Fruit fly (Drosophila melanogaster) whole organism, adult: ENCODE measurements around the gene myo.

ENCODE experiments used
- CG5204 ChIP-seq: fragments of 200-800 bp; sonication (Bioruptor generic); optimal IDR thresholded peaks from 2 replicates; lab custom pipeline; 2016; ENCODE audit warnings: missing biosample characterization, missing genetic modification characterization
- CG7045 ChIP-seq: fragments of 200-800 bp; sonication (Bioruptor generic); optimal IDR thresholded peaks from 2 replicates; lab custom pipeline; 2017; ENCODE audit warnings: missing biosample characterization, mild to moderate bottlenecking, missing genetic modification characterization
- toe ChIP-seq: fragments of 200-800 bp; sonication (Bioruptor generic); optimal IDR thresholded peaks from 2 replicates; lab custom pipeline; 2016; ENCODE audit warnings: missing biosample characterization, missing genetic modification characterization

DNA sequence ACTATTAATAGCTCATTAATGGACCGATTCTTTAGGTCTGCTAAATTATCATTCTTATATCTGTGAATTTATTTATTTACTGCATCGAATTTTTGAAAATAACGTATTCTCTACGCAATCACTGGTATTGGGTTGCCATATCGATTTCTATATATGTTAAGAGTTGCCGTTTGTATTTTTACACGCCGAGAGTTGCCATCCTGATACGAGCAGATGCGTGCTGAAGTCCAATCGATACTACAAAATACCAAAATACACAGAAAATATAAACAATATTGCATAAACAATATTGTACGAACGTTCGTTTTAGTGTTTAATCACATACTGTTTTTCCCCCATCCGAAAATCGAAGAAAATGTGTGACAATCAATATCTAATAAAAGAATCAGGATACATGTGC, 1.6 kb upstream of the myo start, which contains the start of gene ey:
- peak; percentile 35 for TF ChIP-seq CG5204 (GFP tag; lab: Kevin White, UChicago)
- TF ChIP-seq toe: peak; percentile 49
- no peak for TF ChIP-seq CG7045 (GFP tag; lab: Kevin White, UChicago)
